Fruit fly (Drosophila melanogaster) whole organism, embryonic: Measurements from ENCODE around the gene Doa.

Source experiments
- Ada2b ChIP-seq: fragments of 200-800 bp; sonication (Bioruptor generic); IDR thresholded peaks from 2 replicates; pipeline ENCODE4 v1.3.6; 2022; ENCODE audit warnings: missing biosample characterization, missing genetic modification characterization
- Aef1 ChIP-seq: fragments of 200-800 bp; sonication (Bioruptor generic); IDR thresholded peaks from 3 replicates; pipeline ENCODE4 v1.3.6; 2022; ENCODE audit warnings: missing biosample characterization, missing genetic modification characterization
- B-H1 ChIP-seq: fragments of 200-800 bp; sonication (Bioruptor generic); IDR thresholded peaks from 3 replicates; pipeline ENCODE4 v1.3.6; 2022; ENCODE audit warnings: missing biosample characterization, missing genetic modification characterization
- CG11456 ChIP-seq: fragments of 200-800 bp; sonication (Bioruptor generic); IDR thresholded peaks from 3 replicates; pipeline ENCODE4 v1.3.6; 2022; ENCODE audit warnings: missing biosample characterization, missing genetic modification characterization
- CG11504 ChIP-seq: fragments of 200-800 bp; sonication (Bioruptor generic); optimal IDR thresholded peaks from 3 replicates; lab custom pipeline; 2019; ENCODE audit warnings: missing biosample characterization, mild to moderate bottlenecking, missing genetic modification characterization, moderate library complexity
- CG13894 ChIP-seq: fragments of 200-800 bp; sonication (Bioruptor generic); optimal IDR thresholded peaks from 3 replicates; lab custom pipeline; 2018; ENCODE audit warnings: missing biosample characterization, mild to moderate bottlenecking, missing genetic modification characterization, moderate library complexity
- CG16813 ChIP-seq: fragments of 200-800 bp; sonication (Bioruptor generic); IDR thresholded peaks from 3 replicates; pipeline ENCODE4 v1.3.6; 2022; ENCODE audit warnings: missing biosample characterization, missing genetic modification characterization; ENCODE audit not compliant: partially characterized antibody
- CG17829 ChIP-seq: fragments of 200-800 bp; optimal IDR thresholded peaks from 2 replicates; lab custom pipeline; 2019; ENCODE audit warnings: missing biosample characterization, mild to moderate bottlenecking, missing genetic modification characterization, moderate library complexity
- CG17912 ChIP-seq: fragments of 200-800 bp; sonication (Bioruptor generic); optimal IDR thresholded peaks from 2 replicates; lab custom pipeline; 2018; ENCODE audit warnings: missing biosample characterization, mild to moderate bottlenecking, missing genetic modification characterization
- CG31365 ChIP-seq: fragments of 200-800 bp; sonication (Bioruptor generic); optimal IDR thresholded peaks from 2 replicates; lab custom pipeline; 2018; ENCODE audit warnings: missing biosample characterization, mild to moderate bottlenecking, missing genetic modification characterization
- CG31388 ChIP-seq: fragments of 200-800 bp; sonication (Bioruptor generic); optimal IDR thresholded peaks from 2 replicates; lab custom pipeline; 2016; ENCODE audit warnings: missing biosample characterization, missing genetic modification characterization
- CG4404 ChIP-seq: fragments of 200-800 bp; sonication (Bioruptor generic); IDR thresholded peaks from 2 replicates; pipeline ENCODE4 v1.3.6; 2022; ENCODE audit warnings: missing biosample characterization, missing genetic modification characterization
- CG4707 ChIP-seq: fragments of 200-800 bp; sonication (Bioruptor generic); optimal IDR thresholded peaks from 2 replicates; lab custom pipeline; 2018; ENCODE audit warnings: missing biosample characterization, mild to moderate bottlenecking, missing genetic modification characterization, moderate library complexity
- CG7271 ChIP-seq: fragments of 200-800 bp; sonication (Bioruptor generic); optimal IDR thresholded peaks from 2 replicates; lab custom pipeline; 2018; ENCODE audit warnings: missing biosample characterization, mild to moderate bottlenecking, missing genetic modification characterization, moderate library complexity
- CG7987 ChIP-seq: fragments of 200-800 bp; sonication (Bioruptor generic); optimal IDR thresholded peaks from 2 replicates; lab custom pipeline; 2018; ENCODE audit warnings: missing biosample characterization, mild to moderate bottlenecking, missing genetic modification characterization, moderate library complexity
- CG8290 ChIP-seq, 3 experiments: fragments of 200-800 bp; sonication (Bioruptor generic); optimal IDR thresholded peaks; 2 replicates each; lab custom pipeline; 2016 to 2019; ENCODE audit warnings: missing biosample characterization in 3 of 3, missing genetic modification characterization in 3 of 3, mild to moderate bottlenecking in 2 of 3, moderate library complexity in 1 of 3
- CG8388 ChIP-seq: fragments of 200-800 bp; sonication (Bioruptor generic); optimal IDR thresholded peaks from 2 replicates; lab custom pipeline; 2019; ENCODE audit warnings: missing biosample characterization, mild to moderate bottlenecking, missing genetic modification characterization, moderate library complexity
- CG8924 ChIP-seq: fragments of 200-800 bp; optimal IDR thresholded peaks from 3 replicates; lab custom pipeline; 2019; ENCODE audit warnings: missing biosample characterization, mild to moderate bottlenecking, missing genetic modification characterization, moderate library complexity
- CG9727 ChIP-seq: fragments of 200-800 bp; sonication (Bioruptor generic); optimal IDR thresholded peaks from 3 replicates; lab custom pipeline; 2017; ENCODE audit warnings: missing biosample characterization, mild to moderate bottlenecking, missing genetic modification characterization
- CG9817 ChIP-seq: fragments of 200-800 bp; sonication (Bioruptor generic); optimal IDR thresholded peaks from 2 replicates; lab custom pipeline; 2018; ENCODE audit warnings: missing biosample characterization, mild to moderate bottlenecking, missing genetic modification characterization, moderate library complexity
- CTCF ChIP-seq: fragments of 200-800 bp; sonication (Bioruptor generic); optimal IDR thresholded peaks from 2 replicates; lab custom pipeline; 2017; ENCODE audit warnings: missing biosample characterization, mild to moderate bottlenecking, missing genetic modification characterization, moderate library complexity
- E2f2 ChIP-seq: fragments of 200-800 bp; sonication (Bioruptor generic); IDR thresholded peaks from 2 replicates; pipeline ENCODE4 v1.3.6; 2022; ENCODE audit warnings: missing biosample characterization, missing genetic modification characterization
- Hmx ChIP-seq: fragments of 200-800 bp; sonication (Bioruptor generic); optimal IDR thresholded peaks from 2 replicates; lab custom pipeline; 2016; ENCODE audit warnings: missing biosample characterization, missing genetic modification characterization
- Lhr ChIP-seq: fragments of 200-800 bp; sonication (Bioruptor generic); optimal IDR thresholded peaks from 3 replicates; lab custom pipeline; 2017; ENCODE audit warnings: mild to moderate bottlenecking, missing biosample characterization, missing genetic modification reagents, missing genetic modification characterization
- NfI ChIP-seq: fragments of 200-800 bp; sonication (Bioruptor generic); optimal IDR thresholded peaks from 3 replicates; lab custom pipeline; 2018; ENCODE audit warnings: missing biosample characterization, mild to moderate bottlenecking, missing genetic modification characterization, moderate library complexity
- Oaz ChIP-seq: fragments of 200-800 bp; sonication (Bioruptor generic); IDR thresholded peaks from 2 replicates; pipeline ENCODE4 v1.3.6; 2022; ENCODE audit warnings: missing biosample characterization, missing genetic modification characterization
- Side ChIP-seq: fragments of 200-800 bp; sonication (Bioruptor generic); optimal IDR thresholded peaks from 2 replicates; lab custom pipeline; 2016; ENCODE audit warnings: missing biosample characterization, missing genetic modification characterization
- Ssrp ChIP-seq: fragments of 200-800 bp; sonication (Bioruptor generic); optimal IDR thresholded peaks from 2 replicates; lab custom pipeline; 2018; ENCODE audit warnings: missing biosample characterization, mild to moderate bottlenecking, missing genetic modification characterization, moderate library complexity
- YL-1 ChIP-seq: fragments of 200-800 bp; sonication (Bioruptor generic); optimal IDR thresholded peaks from 3 replicates; lab custom pipeline; 2017; ENCODE audit warnings: missing biosample characterization, mild to moderate bottlenecking, missing genetic modification characterization
- cas ChIP-seq: fragments of 200-800 bp; sonication (Bioruptor generic); IDR thresholded peaks from 2 replicates; pipeline ENCODE4 v1.3.6; 2022; ENCODE audit warnings: missing biosample characterization, missing genetic modification characterization
- chif ChIP-seq, 2 experiments: fragments of 200-800 bp; sonication (Bioruptor generic); optimal IDR thresholded peaks; 3 replicates each; lab custom pipeline; 2016; ENCODE audit warnings: missing biosample characterization in 2 of 2, missing genetic modification characterization in 2 of 2
- dmrt99B ChIP-seq: fragments of 200-800 bp; sonication (Bioruptor generic); optimal IDR thresholded peaks from 2 replicates; lab custom pipeline; 2018; ENCODE audit warnings: missing biosample characterization, mild to moderate bottlenecking, missing genetic modification characterization, moderate library complexity
- ftz-f1 ChIP-seq: fragments of 200-800 bp; sonication (Bioruptor generic); optimal IDR thresholded peaks from 2 replicates; lab custom pipeline; 2016; ENCODE audit warnings: missing biosample characterization, missing genetic modification characterization
- gce ChIP-seq: fragments of 200-800 bp; sonication (Bioruptor generic); IDR thresholded peaks from 3 replicates; pipeline ENCODE4 v1.3.6; 2022; ENCODE audit warnings: missing biosample characterization, missing genetic modification characterization
- gro ChIP-seq: fragments of 200-800 bp; sonication (Bioruptor generic); optimal IDR thresholded peaks from 2 replicates; lab custom pipeline; 2016; ENCODE audit warnings: missing biosample characterization, missing genetic modification characterization
- ham ChIP-seq: fragments of 200-800 bp; sonication (Bioruptor generic); IDR thresholded peaks from 2 replicates; pipeline ENCODE4 v1.3.6; 2022; ENCODE audit warnings: missing biosample characterization, missing genetic modification characterization
- insv ChIP-seq, 2 experiments: fragments of 200-800 bp; sonication (Bioruptor generic); optimal IDR thresholded peaks; 3 replicates each; lab custom pipeline; 2016 to 2018; ENCODE audit warnings: missing biosample characterization in 2 of 2, missing genetic modification characterization in 2 of 2
- kni ChIP-seq: fragments of 200-800 bp; sonication (Bioruptor generic); optimal IDR thresholded peaks from 3 replicates; lab custom pipeline; 2017; ENCODE audit warnings: mild to moderate bottlenecking, missing biosample characterization, missing genetic modification reagents, missing genetic modification characterization
- lab ChIP-seq: fragments of 200-800 bp; sonication (Bioruptor generic); optimal IDR thresholded peaks from 3 replicates; lab custom pipeline; 2017; ENCODE audit warnings: missing biosample characterization, missing genetic modification characterization, mild to moderate bottlenecking, moderate library complexity, missing genetic modification reagents
- org-1 ChIP-seq: fragments of 200-800 bp; sonication (Bioruptor generic); optimal IDR thresholded peaks from 2 replicates; lab custom pipeline; 2017; ENCODE audit warnings: missing biosample characterization, missing genetic modification characterization
- p53 ChIP-seq: fragments of 200-800 bp; sonication (Bioruptor generic); optimal IDR thresholded peaks from 2 replicates; lab custom pipeline; 2016; ENCODE audit warnings: missing biosample characterization, missing genetic modification characterization
- pita ChIP-seq: fragments of 200-800 bp; sonication (Bioruptor generic); optimal IDR thresholded peaks from 2 replicates; lab custom pipeline; 2017; ENCODE audit warnings: missing biosample characterization, mild to moderate bottlenecking, missing genetic modification characterization
- schlank ChIP-seq: fragments of 200-800 bp; sonication (Bioruptor generic); optimal IDR thresholded peaks from 2 replicates; lab custom pipeline; 2018; ENCODE audit warnings: missing biosample characterization, mild to moderate bottlenecking, missing genetic modification characterization
- sens ChIP-seq: fragments of 200-800 bp; sonication (Bioruptor generic); peaks from one replicate; lab custom pipeline; 2016; ENCODE audit warnings: missing biosample characterization, missing genetic modification characterization
- shn ChIP-seq: fragments of 200-800 bp; sonication (Bioruptor generic); optimal IDR thresholded peaks from 3 replicates; lab custom pipeline; 2016; ENCODE audit warnings: missing biosample characterization, missing genetic modification characterization
- slbo ChIP-seq: fragments of 200-800 bp; sonication (Bioruptor generic); IDR thresholded peaks from 2 replicates; pipeline ENCODE4 v1.3.6; 2022; ENCODE audit warnings: missing biosample characterization, missing genetic modification characterization
- sr ChIP-seq: fragments of 200-800 bp; sonication (Bioruptor generic); IDR thresholded peaks from 3 replicates; pipeline ENCODE4 v1.3.6; 2022; ENCODE audit warnings: missing biosample characterization, missing genetic modification characterization
- tin ChIP-seq: fragments of 200-800 bp; sonication (Bioruptor generic); optimal IDR thresholded peaks from 3 replicates; lab custom pipeline; 2016; ENCODE audit warnings: missing biosample characterization, missing genetic modification characterization
- unpg ChIP-seq: fragments of 200-800 bp; sonication (Bioruptor generic); optimal IDR thresholded peaks from 3 replicates; lab custom pipeline; 2018; ENCODE audit warnings: missing biosample characterization, mild to moderate bottlenecking, missing genetic modification characterization, moderate library complexity

Gene Doa

DNA sequence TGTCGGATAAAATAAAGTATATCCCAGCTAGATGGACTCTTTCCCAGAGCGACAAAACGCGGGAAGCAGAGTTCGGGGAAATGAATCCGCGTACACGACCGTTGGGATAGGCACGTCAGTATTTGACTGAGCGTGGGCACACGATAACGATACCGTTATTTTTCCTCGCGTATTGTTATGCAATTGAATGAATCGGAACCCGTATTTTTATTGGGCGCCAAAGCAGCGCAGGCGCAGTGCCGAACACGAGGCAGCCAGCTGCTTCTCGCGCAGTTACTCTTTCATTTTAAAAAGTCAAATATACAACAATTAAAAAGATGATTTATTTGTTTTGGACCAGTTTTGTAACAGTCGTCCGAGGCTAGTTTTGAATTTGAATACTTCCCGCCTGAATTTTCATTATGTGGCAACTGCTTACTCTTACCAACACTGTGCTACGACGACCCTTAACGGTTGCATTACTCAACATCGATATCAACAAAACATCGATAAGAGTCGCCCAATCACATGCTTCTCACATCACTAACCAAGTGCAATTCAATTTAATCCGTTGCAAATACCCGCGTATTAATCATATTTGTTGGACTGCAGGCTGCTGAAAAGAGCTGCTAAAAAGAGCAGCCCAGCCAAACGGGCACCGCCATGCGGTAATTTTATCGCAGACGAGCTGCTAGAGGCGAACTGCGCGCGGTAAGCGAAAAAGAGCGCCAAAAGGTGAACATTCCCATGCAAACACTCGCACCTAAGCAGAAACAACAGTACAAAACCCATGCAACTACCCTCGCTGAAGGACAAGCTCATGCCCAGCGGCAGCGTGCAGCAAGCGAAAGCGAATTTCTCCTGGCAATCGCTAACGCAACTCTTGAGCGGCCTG is at the start of gene Doa, which contains the start of gene CG33203 (continued):
- TF ChIP-seq CG17829 (tag; lab: Kevin White, UChicago): peak; percentile 46
- TF ChIP-seq gce (GFP tag; lab: Robert Waterston, UW): no peak
- TF ChIP-seq sens (GFP tag; lab: Kevin White, UChicago): peak; percentile 75
- TF ChIP-seq slbo (GFP tag; lab: Robert Waterston, UW): peak; percentile 65
- TF ChIP-seq CG8290 (GFP tag; optimal IDR thresholded peaks at IDR 0.05; lab: Kevin White, UChicago): peak; percentile 5
- TF ChIP-seq CG8290 (tag; optimal IDR thresholded peaks at IDR 0.05; lab: Kevin White, UChicago): peak in 1 of 2 experiments; percentile 79
- TF ChIP-seq CG7987 (GFP tag; lab: Kevin White, UChicago): peak; percentile 20
- no peak for TF ChIP-seq CG4707
- peak; percentile 54 for TF ChIP-seq shn (GFP tag; lab: Kevin White, UChicago)
- TF ChIP-seq NfI (GFP tag; lab: Kevin White, UChicago): peak; percentile 32
- peak; percentile 26 for TF ChIP-seq CG9727 (GFP tag; lab: Kevin White, UChicago)
- no peak for TF ChIP-seq org-1 (GFP tag; lab: Kevin White, UChicago)
- no peak for TF ChIP-seq B-H1 (GFP tag; lab: Robert Waterston, UW)
- peak; percentile 18 for TF ChIP-seq Side (GFP tag; lab: Kevin White, UChicago)
- TF ChIP-seq Hmx (GFP tag; lab: Kevin White, UChicago): no peak
- no peak for TF ChIP-seq CG8924
- no peak for TF ChIP-seq dmrt99B
- no peak for TF ChIP-seq CG17912 (GFP tag; lab: Kevin White, UChicago)
- TF ChIP-seq CG4404 (GFP tag; lab: Robert Waterston, UW): no peak; the same call in 1 of the 2 replicates
- TF ChIP-seq schlank (tag; lab: Kevin White, UChicago): no peak
- peak; percentile 77 for TF ChIP-seq p53
- peak in 1 of 2 experiments; percentile 53 for TF ChIP-seq chif (GFP tag; optimal IDR thresholded peaks at IDR 0.05; lab: Kevin White, UChicago)
- peak; percentile 48; the same call in 1 of the 2 replicates for TF ChIP-seq cas (GFP tag; lab: Robert Waterston, UW)
- TF ChIP-seq pita (GFP tag; lab: Kevin White, UChicago): no peak
- TF ChIP-seq unpg: no peak
- no peak for TF ChIP-seq CG31388
- peak; percentile 9 for TF ChIP-seq tin
- no peak for TF ChIP-seq ftz-f1 (GFP tag; lab: Kevin White, UChicago)
- TF ChIP-seq CG11456 (GFP tag; lab: Robert Waterston, UW): no peak
- TF ChIP-seq sr (GFP tag; lab: Robert Waterston, UW): no peak
- no peak for TF ChIP-seq Ada2b (GFP tag; lab: Robert Waterston, UW)
- no peak for TF ChIP-seq Oaz (GFP tag; lab: Robert Waterston, UW)
- peak; percentile 80 for TF ChIP-seq Lhr (GFP tag; lab: Kevin White, UChicago)
- TF ChIP-seq CG13894 (tag; lab: Kevin White, UChicago): no peak
- TF ChIP-seq insv (GFP tag; optimal IDR thresholded peaks at IDR 0.05; lab: Kevin White, UChicago): peak in 1 of 2 experiments; percentile 21
- TF ChIP-seq CTCF: no peak
- peak; percentile 6 for TF ChIP-seq CG8388 (GFP tag; lab: Kevin White, UChicago)
- peak; percentile 86 for TF ChIP-seq CG16813
- peak; percentile 53 for TF ChIP-seq CG9817 (tag; lab: Kevin White, UChicago)
- TF ChIP-seq CG7271 (tag; lab: Kevin White, UChicago): no peak
- TF ChIP-seq ham (GFP tag; lab: Robert Waterston, UW): no peak
- no peak for TF ChIP-seq YL-1 (GFP tag; lab: Kevin White, UChicago)
- peak; percentile 31 for TF ChIP-seq gro
- no peak for TF ChIP-seq kni (GFP tag; lab: Kevin White, UChicago)
- TF ChIP-seq CG31365 (tag; lab: Kevin White, UChicago): no peak
- TF ChIP-seq Aef1: no peak
- peak; percentile 36 for TF ChIP-seq CG11504 (tag; lab: Kevin White, UChicago)
- TF ChIP-seq Ssrp (tag; lab: Kevin White, UChicago): no peak
- peak; percentile 99 for TF ChIP-seq E2f2
- no peak for TF ChIP-seq lab
